Worm (Caenorhabditis elegans): ENCODE data around the gene clec-179.

DNA sequence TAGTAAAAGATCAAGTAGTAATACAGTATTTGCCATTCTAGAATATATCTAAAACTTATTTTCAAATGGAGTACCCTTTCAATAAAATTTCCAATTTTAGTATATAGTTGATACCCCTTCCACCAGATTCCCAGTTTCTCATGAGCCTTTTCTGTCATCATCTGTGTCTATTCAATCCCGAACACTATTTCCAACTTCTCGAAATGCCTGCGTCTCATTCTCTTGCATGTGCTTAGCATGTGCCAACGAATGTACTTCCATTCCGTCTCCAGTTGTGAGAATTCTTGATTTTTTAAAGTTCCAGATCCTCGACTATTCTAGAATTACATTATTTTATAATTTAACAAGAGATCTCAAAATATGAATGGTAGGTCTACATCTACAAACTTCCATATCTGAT, 17.9 kb downstream of the clec-179 start, which contains the start of gene C42D4.18:
- TF ChIP-seq ama-1 (optimal IDR thresholded peaks at IDR 0.05), result no peak
- no peak for TF ChIP-seq rnt-1 (tag; optimal IDR thresholded peaks at IDR 0.05)
- TF ChIP-seq pqm-1 (tag; optimal IDR thresholded peaks at IDR 0.05), result no peak
- no peak for TF ChIP-seq K02D7.2 (tag; optimal IDR thresholded peaks at IDR 0.05)
- no peak for TF ChIP-seq ceh-24 (tag; optimal IDR thresholded peaks at IDR 0.05)
- no peak for TF ChIP-seq elt-2 (tag; optimal IDR thresholded peaks at IDR 0.05)
- peak; percentile 4 for TF ChIP-seq hlh-30 (tag; optimal IDR thresholded peaks at IDR 0.05; ENCODE audit: insufficient read depth)
